Worm (Caenorhabditis elegans): ENCODE results near the gene chil-17.

ce11 chrII:9398370-9398901 lies 41.5 kb downstream of the chil-17 start, which contains the start of the genes Y51B9A.14 and Y51B9A.8:
- TF ChIP-seq tbx-37 (GFP tag; conservative IDR thresholded peaks at IDR 0.05) (no peak), B0310.2 (tag; optimal IDR thresholded peaks at IDR 0.05) (no peak), F13C5.2 (tag; optimal IDR thresholded peaks at IDR 0.05) (no peak), ama-1 (optimal IDR thresholded peaks at IDR 0.05) (no peak), flt-1 (GFP tag; IDR thresholded peaks at IDR 0.05) (no peak)
